Fruit fly (Drosophila melanogaster): ENCODE results near the gene CG12594.

dm6 chr3R:11741730-11742203 lies 20.2 kb downstream of the CG12594 start, which contains the start of the genes Blm and CG14722:
- no peak for TF ChIP-seq toe (GFP tag; optimal IDR thresholded peaks at IDR 0.05)
- no peak for TF ChIP-seq CG33017 (tag; optimal IDR thresholded peaks at IDR 0.05)
